Worm (Caenorhabditis elegans) whole organism, mixed stage, embryonic: ENCODE results near the gene gcy-9.
A peak's percentile ranks its signal among the peaks of the same experiment; 100 is the strongest.

Experiments
- M03D4.4 ChIP-seq: sonication (generic microtip); optimal IDR thresholded peaks from 2 replicates; lab custom pipeline; 2017; ENCODE audit warnings: mild to moderate bottlenecking, missing genetic modification characterization, missing compliant biosample characterization
- bed-3 ChIP-seq: fragments of 200-800 bp; sonication (Bioruptor generic); optimal IDR thresholded peaks from 3 replicates; lab custom pipeline; 2018; ENCODE audit warnings: mild to moderate bottlenecking, missing genetic modification characterization, moderate library complexity, missing compliant biosample characterization
- ceh-39 ChIP-seq: fragments of 150-350 bp; optimal IDR thresholded peaks from 2 replicates; lab custom pipeline; 2014; ENCODE audit warnings: missing biosample characterization, missing genetic modification characterization
- ceh-43 ChIP-seq: fragments of 200-800 bp; sonication (Bioruptor generic); optimal IDR thresholded peaks from 2 replicates; lab custom pipeline; 2018; ENCODE audit warnings: mild to moderate bottlenecking, missing genetic modification characterization, moderate library complexity, missing compliant biosample characterization
- ceh-83 ChIP-seq: fragments of 200-800 bp; sonication (Bioruptor generic); optimal IDR thresholded peaks from 2 replicates; lab custom pipeline; 2018; ENCODE audit warnings: mild to moderate bottlenecking, missing genetic modification characterization, missing compliant biosample characterization
- ces-1 ChIP-seq: fragments of 150-350 bp; optimal IDR thresholded peaks from 2 replicates; lab custom pipeline; 2014; ENCODE audit warnings: missing biosample characterization, missing genetic modification reagents, missing genetic modification characterization
- cnd-1 ChIP-seq: fragments of 200-800 bp; sonication (Bioruptor generic); optimal IDR thresholded peaks from 2 replicates; lab custom pipeline; 2018; ENCODE audit warnings: mild to moderate bottlenecking, missing genetic modification characterization, missing compliant biosample characterization
- drap-1 ChIP-seq: fragments of 200-800 bp; sonication (Bioruptor generic); optimal IDR thresholded peaks from 3 replicates; lab custom pipeline; 2018; ENCODE audit warnings: mild to moderate bottlenecking, missing genetic modification characterization, missing compliant biosample characterization
- elt-1 ChIP-seq: sonication (generic microtip); optimal IDR thresholded peaks from 2 replicates; lab custom pipeline; 2017; ENCODE audit warnings: missing genetic modification characterization, mild to moderate bottlenecking, missing compliant biosample characterization, antibody characterized with exemption, moderate library complexity, borderline replicate concordance; ENCODE audit not compliant: insufficient read depth
- elt-3 ChIP-seq: fragments of 150-350 bp; optimal IDR thresholded peaks from 2 replicates; lab custom pipeline; 2014; ENCODE audit warnings: missing biosample characterization, missing genetic modification characterization
- flh-1 ChIP-seq: fragments of 200-800 bp; sonication (Bioruptor generic); optimal IDR thresholded peaks from 2 replicates; lab custom pipeline; 2018; ENCODE audit warnings: mild to moderate bottlenecking, missing genetic modification characterization, moderate library complexity, missing compliant biosample characterization
- ham-2 ChIP-seq: fragments of 200-800 bp; sonication (Bioruptor generic); optimal IDR thresholded peaks from 2 replicates; lab custom pipeline; 2018; ENCODE audit warnings: mild to moderate bottlenecking, missing genetic modification characterization, missing compliant biosample characterization
- hlh-1 ChIP-seq: fragments of 150-350 bp; optimal IDR thresholded peaks from 2 replicates; lab custom pipeline; 2014; ENCODE audit warnings: missing biosample characterization, missing genetic modification reagents, missing genetic modification characterization
- lin-32 ChIP-seq: fragments of 200-800 bp; sonication (Bioruptor generic); optimal IDR thresholded peaks from 2 replicates; lab custom pipeline; 2018; ENCODE audit warnings: mild to moderate bottlenecking, missing genetic modification characterization, missing compliant biosample characterization
- mab-5 ChIP-seq: fragments of 150-350 bp; optimal IDR thresholded peaks from 2 replicates; lab custom pipeline; 2014; ENCODE audit warnings: missing biosample characterization, missing genetic modification characterization
- mep-1 ChIP-seq: fragments of 150-350 bp; optimal IDR thresholded peaks from 2 replicates; lab custom pipeline; 2017; ENCODE audit warnings: missing biosample characterization, missing genetic modification reagents, missing genetic modification characterization, inconsistent platforms
- mls-2 ChIP-seq: sonication (generic microtip); optimal IDR thresholded peaks from 2 replicates; lab custom pipeline; 2016; ENCODE audit warnings: mild to moderate bottlenecking, missing genetic modification characterization, moderate library complexity, missing compliant biosample characterization
- nhr-12 ChIP-seq: fragments of 150-350 bp; optimal IDR thresholded peaks from 2 replicates; lab custom pipeline; 2014; ENCODE audit warnings: missing biosample characterization, missing genetic modification characterization
- nhr-2 ChIP-seq: fragments of 150-350 bp; optimal IDR thresholded peaks from 2 replicates; lab custom pipeline; 2014; ENCODE audit warnings: missing biosample characterization, missing genetic modification characterization
- nhr-237 ChIP-seq: fragments of 150-350 bp; optimal IDR thresholded peaks from 2 replicates; lab custom pipeline; 2014; ENCODE audit warnings: missing biosample characterization, missing genetic modification characterization
- nhr-28 ChIP-seq: fragments of 150-350 bp; optimal IDR thresholded peaks from 2 replicates; lab custom pipeline; 2014; ENCODE audit warnings: missing biosample characterization, missing genetic modification characterization
- nhr-76 ChIP-seq: sonication (generic microtip); optimal IDR thresholded peaks from 2 replicates; lab custom pipeline; 2017; ENCODE audit warnings: missing biosample characterization, missing genetic modification characterization
- sem-2 ChIP-seq: fragments of 200-800 bp; sonication (Bioruptor generic); optimal IDR thresholded peaks from 2 replicates; lab custom pipeline; 2018; ENCODE audit warnings: mild to moderate bottlenecking, missing genetic modification characterization, missing compliant biosample characterization
- snpc-4 ChIP-seq: fragments of 150-350 bp; optimal IDR thresholded peaks from 2 replicates; lab custom pipeline; 2014; ENCODE audit warnings: missing biosample characterization, missing genetic modification characterization
- sptf-1 ChIP-seq: sonication (generic microtip); optimal IDR thresholded peaks from 2 replicates; lab custom pipeline; 2017; ENCODE audit warnings: mild to moderate bottlenecking, missing genetic modification characterization, moderate library complexity, missing compliant biosample characterization
- tbx-8 ChIP-seq: fragments of 200-800 bp; sonication (Bioruptor generic); optimal IDR thresholded peaks from 2 replicates; lab custom pipeline; 2018; ENCODE audit warnings: mild to moderate bottlenecking, missing genetic modification characterization, moderate library complexity, missing compliant biosample characterization
- unc-120 ChIP-seq: sonication (generic microtip); optimal IDR thresholded peaks from 2 replicates; lab custom pipeline; 2017; ENCODE audit warnings: missing genetic modification characterization, missing compliant biosample characterization; ENCODE audit not compliant: poor library complexity, severe bottlenecking
- unc-39 ChIP-seq: fragments of 150-350 bp; optimal IDR thresholded peaks from 2 replicates; lab custom pipeline; 2014; ENCODE audit warnings: missing biosample characterization, missing genetic modification characterization
- zip-8 ChIP-seq: fragments of 150-350 bp; optimal IDR thresholded peaks from 2 replicates; lab custom pipeline; 2014; ENCODE audit warnings: missing biosample characterization, missing genetic modification characterization
- ztf-11 ChIP-seq: fragments of 150-350 bp; optimal IDR thresholded peaks from 2 replicates; lab custom pipeline; 2014; ENCODE audit warnings: missing biosample characterization, missing genetic modification characterization

Gene gcy-9

ce11 chrX:11337783-11338182 lies at the start of gene gcy-9:
Gene gcy-9, minus strand, starts transcription at chrX:11337883.
- no peak for TF ChIP-seq elt-1 (tag; lab: Kevin White, UChicago)
- TF ChIP-seq cnd-1 (tag; lab: Kevin White, UChicago): no peak
- TF ChIP-seq ham-2 (GFP tag; lab: Kevin White, UChicago): no peak
- TF ChIP-seq unc-120 (tag; lab: Kevin White, UChicago): no peak
- TF ChIP-seq nhr-2 (tag; lab: Kevin White, UChicago): no peak
- TF ChIP-seq flh-1 (GFP tag; lab: Kevin White, UChicago): no peak
- TF ChIP-seq ces-1: no peak
- no peak for TF ChIP-seq lin-32
- no peak for TF ChIP-seq nhr-237 (tag; lab: Kevin White, UChicago)
- TF ChIP-seq ceh-43 (GFP tag; lab: Kevin White, UChicago): no peak
- no peak for TF ChIP-seq nhr-28
- no peak for TF ChIP-seq unc-39 (tag; lab: Kevin White, UChicago)
- no peak for TF ChIP-seq ceh-39
- TF ChIP-seq, all 35 proteins: peak for 0

ce11 chrX:11386903-11387302 lies 49.2 kb upstream of the gcy-9 start:
- no peak for TF ChIP-seq ztf-11 (tag; lab: Kevin White, UChicago)
- no peak for TF ChIP-seq zip-8
- TF ChIP-seq nhr-237 (tag; lab: Kevin White, UChicago): no peak
- peak; percentile 99 for TF ChIP-seq ces-1
- TF ChIP-seq sem-2 (GFP tag; lab: Kevin White, UChicago): no peak

- no peak for TF ChIP-seq mep-1 (tag; lab: Kevin White, UChicago)
- TF ChIP-seq, all 35 proteins: peak for 0
Observed at ce11 chrX:11385916-11386315, 48.2 kb upstream of the gcy-9 start.

- no peak for TF ChIP-seq hlh-1 (tag; lab: Kevin White, UChicago)
- no peak for TF ChIP-seq sptf-1 (tag; lab: Kevin White, UChicago)
- TF ChIP-seq nhr-12 (tag; lab: Kevin White, UChicago): no peak
- no peak for TF ChIP-seq snpc-4 (tag; lab: Kevin White, UChicago)
- no peak for TF ChIP-seq ceh-83 (GFP tag; lab: Kevin White, UChicago)
- no peak for TF ChIP-seq bed-3
- TF ChIP-seq elt-1 (tag; lab: Kevin White, UChicago): no peak
- TF ChIP-seq nhr-237 (tag; lab: Kevin White, UChicago): no peak
- TF ChIP-seq ces-1: peak; percentile 46
- TF ChIP-seq lin-32: no peak
- no peak for TF ChIP-seq ceh-43 (GFP tag; lab: Kevin White, UChicago)
- TF ChIP-seq elt-3 (tag; lab: Kevin White, UChicago): no peak
- no peak for TF ChIP-seq flh-1 (GFP tag; lab: Kevin White, UChicago)
- TF ChIP-seq nhr-28: no peak
- no peak for TF ChIP-seq tbx-8 (GFP tag; lab: Kevin White, UChicago)
- no peak for TF ChIP-seq drap-1 (GFP tag; lab: Kevin White, UChicago)
- TF ChIP-seq unc-39 (tag; lab: Kevin White, UChicago): no peak
- TF ChIP-seq mls-2: no peak
- no peak for TF ChIP-seq zip-8
- no peak for TF ChIP-seq nhr-76 (tag; lab: Kevin White, UChicago)
- TF ChIP-seq ceh-39: no peak
- TF ChIP-seq nhr-2 (tag; lab: Kevin White, UChicago): no peak
- TF ChIP-seq cnd-1 (tag; lab: Kevin White, UChicago): peak; percentile 53
- TF ChIP-seq mab-5 (tag; lab: Kevin White, UChicago): no peak
- TF ChIP-seq ham-2 (GFP tag; lab: Kevin White, UChicago): peak; percentile 83
- TF ChIP-seq mep-1 (tag; lab: Kevin White, UChicago): peak; percentile 24
- TF ChIP-seq M03D4.4 (tag; lab: Kevin White, UChicago): no peak
Observed at ce11 chrX:11384534-11385441, 47.1 kb upstream of the gcy-9 start, which contains the start of the genes F08B12.11 and prmn-1. Gene F08B12.11, plus strand, starts transcription at chrX:11385054. Gene prmn-1, plus strand, starts transcription at chrX:11385084.
